Worm (Caenorhabditis elegans): ENCODE results near the gene Y39G8B.1.

The Y39G8B.1 gene

DNA sequence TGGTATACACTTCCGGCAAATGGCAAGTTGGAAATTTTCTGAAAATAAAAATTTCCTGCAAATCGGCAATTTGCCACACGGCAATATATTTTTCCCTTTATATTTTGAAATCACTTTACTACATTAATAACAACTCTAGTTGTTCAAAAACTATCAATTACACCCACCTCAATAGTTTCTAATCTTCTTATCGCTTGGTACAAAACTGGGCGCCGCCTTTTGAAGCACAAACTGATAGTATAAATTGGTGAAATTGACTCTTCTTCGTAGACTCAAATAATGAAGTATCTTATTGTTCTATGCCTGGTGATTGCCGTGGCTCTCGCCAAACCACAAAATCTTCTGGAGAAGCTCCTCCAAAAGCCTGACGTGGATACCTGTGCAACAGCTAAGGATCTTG is 7.5 kb upstream of the Y39G8B.1 start, which contains the start of gene Y39G8B.9:
TSS of gene Y39G8B.9 (plus strand) at position 269 of the 400 bp plus-strand sequence.
- TF ChIP-seq nhr-80 (tag; optimal IDR thresholded peaks at IDR 0.05): peak; percentile 25
- no peak for TF ChIP-seq ets-4 (GFP tag; optimal IDR thresholded peaks at IDR 0.05)

DNA sequence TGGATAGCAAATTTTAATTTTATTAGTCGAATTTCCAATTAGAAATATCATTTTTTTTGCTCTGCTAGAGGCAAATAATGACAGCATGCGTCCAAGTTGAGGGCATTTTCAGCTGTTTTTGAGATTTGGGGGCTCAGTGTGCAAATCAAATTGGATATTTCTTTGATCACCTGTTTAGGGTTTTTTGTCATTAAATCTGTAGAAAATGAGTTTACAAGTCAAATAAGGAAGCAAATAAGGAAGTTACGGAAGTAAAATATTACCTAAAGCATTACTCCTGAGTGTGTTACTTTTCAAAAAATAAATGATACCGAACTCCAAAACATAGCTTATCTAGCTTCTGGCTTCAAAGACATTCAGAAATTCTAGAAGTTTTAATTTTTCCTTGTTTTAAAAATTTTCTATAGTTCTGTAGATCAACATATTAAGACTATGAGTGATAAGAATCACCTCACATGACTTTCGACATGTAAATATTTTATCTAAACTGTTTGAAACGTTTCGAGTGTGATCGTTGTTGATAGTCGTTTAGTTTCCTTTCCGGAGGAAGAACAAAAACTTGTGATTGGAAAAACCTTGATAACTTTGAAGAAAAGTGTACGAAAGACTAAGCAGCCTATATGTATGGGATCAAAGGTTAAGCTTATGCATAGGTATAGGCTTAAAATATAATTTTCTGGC is 6.4 kb upstream of the Y39G8B.1 start, which contains the start of gene sre-48:
TSS of gene sre-48 (minus strand) at position 51 of the 681 bp plus-strand sequence.
- TF ChIP-seq zim-3 (tag; optimal IDR thresholded peaks at IDR 0.05) (no peak), hsf-1 (GFP tag; IDR thresholded peaks at IDR 0.05) (no peak), ZK185.1 (tag; optimal IDR thresholded peaks at IDR 0.05; ENCODE audit: poor library complexity, severe bottlenecking) (no peak), ceh-40 (GFP tag; IDR thresholded peaks at IDR 0.05) (no peak), mel-28 (tag; optimal IDR thresholded peaks at IDR 0.05; ENCODE audit: borderline replicate concordance) (no peak), cebp-2 (GFP tag; IDR thresholded peaks at IDR 0.05) (no peak), nhr-90 (tag; optimal IDR thresholded peaks at IDR 0.05) (no peak), akir-1 (GFP tag; optimal IDR thresholded peaks at IDR 0.05) (no peak), zfh-2 (GFP tag; conservative IDR thresholded peaks at IDR 0.05) (no peak)

DNA sequence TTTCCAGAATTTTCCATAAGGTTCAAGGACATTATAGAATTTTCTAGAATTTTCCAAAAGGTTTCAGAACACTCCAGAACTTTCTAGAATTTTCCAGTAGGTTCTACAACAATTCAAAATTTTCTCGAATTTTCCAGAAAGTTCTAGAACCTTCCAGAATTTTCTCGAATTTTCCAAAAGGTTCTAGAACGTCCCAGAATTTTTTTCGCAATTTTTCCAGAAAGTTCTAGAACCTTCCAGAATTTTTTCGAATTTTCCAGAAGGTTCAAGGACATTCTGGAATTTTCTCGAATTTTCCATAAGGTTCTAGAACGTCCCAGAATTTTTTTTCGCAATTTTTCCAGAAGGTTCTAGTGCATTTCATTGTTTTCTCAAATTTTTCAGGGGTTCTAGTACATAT is 4.1 kb upstream of the Y39G8B.1 start:
- no peak for TF ChIP-seq efl-1 (GFP tag; optimal IDR thresholded peaks at IDR 0.05)
- no peak for TF ChIP-seq mes-4 (tag; optimal IDR thresholded peaks at IDR 0.05)
- TF ChIP-seq atf-7 (tag; optimal IDR thresholded peaks at IDR 0.05): no peak
- TF ChIP-seq ama-1 (optimal IDR thresholded peaks at IDR 0.05): no peak
- TF ChIP-seq ama-1 (GFP tag; optimal IDR thresholded peaks at IDR 0.05): no peak
- peak; percentile 93 for TF ChIP-seq hsf-1 (GFP tag; IDR thresholded peaks at IDR 0.05)
- peak; percentile 31 for TF ChIP-seq rpc-1 (optimal IDR thresholded peaks at IDR 0.05)
- TF ChIP-seq rpc-1 (tag; optimal IDR thresholded peaks at IDR 0.05): no peak

DNA sequence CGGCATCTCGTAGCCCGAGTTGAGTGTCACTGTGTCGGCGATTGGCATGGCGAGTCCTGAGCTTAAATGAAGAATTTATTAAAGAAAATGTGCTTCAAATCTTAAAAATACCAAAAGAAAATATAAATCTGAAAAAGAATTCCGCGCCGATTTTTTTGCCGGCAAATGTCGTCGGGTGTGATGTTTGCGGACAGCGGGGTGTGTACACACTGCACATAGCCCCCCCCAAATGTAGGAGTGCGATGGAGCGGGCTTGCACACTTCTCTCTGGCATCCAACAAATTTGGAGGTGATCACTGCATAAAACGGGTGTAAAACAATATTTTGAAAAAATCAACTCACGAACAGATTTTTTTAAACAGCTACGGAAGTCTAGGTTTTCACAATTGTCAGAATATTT is 2.5 kb upstream of the Y39G8B.1 start, which contains the start of gene Y39G8B.2:
TSS of gene Y39G8B.2 (minus strand) at position 61 of the 400 bp plus-strand sequence.
- TF ChIP-seq F22D6.2 (tag; optimal IDR thresholded peaks at IDR 0.05) (no peak), ekl-4 (GFP tag; IDR thresholded peaks at IDR 0.05) (peak; percentile 44; the same call in 1 of the 2 replicates), Y56A3A.18 (GFP tag; IDR thresholded peaks at IDR 0.05) (no peak), hsf-1 (GFP tag; IDR thresholded peaks at IDR 0.05) (no peak), bed-1 (GFP tag; IDR thresholded peaks at IDR 0.05) (no peak), K12H6.12 (tag; optimal IDR thresholded peaks at IDR 0.05) (peak; percentile 65), egrh-3 (GFP tag; IDR thresholded peaks at IDR 0.05) (peak; percentile 74), rcor-1 (GFP tag; IDR thresholded peaks at IDR 0.05) (peak; percentile 47; the same call in 1 of the 2 replicates), die-1 (tag; optimal IDR thresholded peaks at IDR 0.05) (no peak), K11D2.4 (GFP tag; IDR thresholded peaks at IDR 0.05) (peak; percentile 50; the same call in 1 of the 2 replicates), snpc-4 (GFP tag; optimal IDR thresholded peaks at IDR 0.05) (no peak), snpc-4 (tag; optimal IDR thresholded peaks at IDR 0.05) (peak in 1 of 4 experiments; percentile 74), lin-35 (GFP tag; optimal IDR thresholded peaks at IDR 0.05) (peak in 1 of 3 experiments; percentile 72), hmg-1.2 (GFP tag; IDR thresholded peaks at IDR 0.05) (peak; percentile 72), dpl-1 (GFP tag; optimal IDR thresholded peaks at IDR 0.05) (peak; percentile 41), gei-17 (GFP tag; optimal IDR thresholded peaks at IDR 0.05) (no peak), chd-7 (tag; optimal IDR thresholded peaks at IDR 0.05) (peak; percentile 1), tbp1 (GFP tag; optimal IDR thresholded peaks at IDR 0.05) (peak; percentile 45), mxl-1 (tag; optimal IDR thresholded peaks at IDR 0.05) (no peak), pbrm-1 (GFP tag; IDR thresholded peaks at IDR 0.05) (peak; percentile 76; the same call in 1 of the 2 replicates), attf-3 (GFP tag; conservative IDR thresholded peaks at IDR 0.05) (0 out of 2 replicates have a peak, but pooled peaks have one; percentile 26), athp-1 (tag; optimal IDR thresholded peaks at IDR 0.05) (peak; percentile 22), ceh-100 (GFP tag; IDR thresholded peaks at IDR 0.05) (peak; percentile 63), mcd-1 (GFP tag; IDR thresholded peaks at IDR 0.05) (peak; percentile 96), ztf-28 (GFP tag; IDR thresholded peaks at IDR 0.05) (no peak), F23B12.7 (tag; optimal IDR thresholded peaks at IDR 0.05; ENCODE audit: insufficient read depth) (peak; percentile 30), B0336.3 (GFP tag; IDR thresholded peaks at IDR 0.05) (peak; percentile 50; the same call in 1 of the 2 replicates), T07F8.4 (tag; optimal IDR thresholded peaks at IDR 0.05) (no peak)
